Fruit fly (Drosophila melanogaster) whole organism, embryonic: ENCODE data around the gene fd96Ca.
A peak's percentile ranks its signal among the peaks of the same experiment; 100 is the strongest.

ENCODE experiments used
- Asciz ChIP-seq: fragments of 200-800 bp; sonication (Bioruptor generic); optimal IDR thresholded peaks from 2 replicates; lab custom pipeline; 2017; ENCODE audit warnings: missing biosample characterization, mild to moderate bottlenecking, missing genetic modification characterization, missing genetic modification reagents
- Awh ChIP-seq: fragments of 200-800 bp; sonication (Bioruptor generic); IDR thresholded peaks from 2 replicates; pipeline ENCODE4, ENCODE4 v1.3.6; 2022; ENCODE audit warnings: missing biosample characterization, missing genetic modification characterization
- Bgb ChIP-seq: fragments of 200-800 bp; sonication (Bioruptor generic); IDR thresholded peaks from 2 replicates; pipeline ENCODE4 v1.3.6; 2022; ENCODE audit warnings: missing biosample characterization, missing genetic modification characterization; ENCODE audit not compliant: partially characterized antibody
- C15 ChIP-seq: fragments of 200-800 bp; sonication (Bioruptor generic); IDR thresholded peaks from 3 replicates; pipeline ENCODE4 v1.3.6; 2022; ENCODE audit warnings: missing biosample characterization, missing genetic modification characterization
- CG10267 ChIP-seq: fragments of 200-800 bp; sonication (Bioruptor generic); optimal IDR thresholded peaks from 2 replicates; lab custom pipeline; 2018; ENCODE audit warnings: missing biosample characterization, mild to moderate bottlenecking, missing genetic modification characterization, moderate library complexity
- CG10462 ChIP-seq: fragments of 200-800 bp; sonication (Bioruptor generic); optimal IDR thresholded peaks from 2 replicates; lab custom pipeline; 2016; ENCODE audit warnings: missing biosample characterization, missing genetic modification characterization
- CG11093 ChIP-seq: fragments of 200-800 bp; sonication (Bioruptor generic); IDR thresholded peaks from 3 replicates; pipeline ENCODE4 v1.3.6; 2022; ENCODE audit warnings: missing biosample characterization, missing genetic modification characterization
- CG11560 ChIP-seq: fragments of 200-800 bp; sonication (Bioruptor generic); IDR thresholded peaks from 3 replicates; pipeline ENCODE4 v1.3.6; 2022; ENCODE audit warnings: missing biosample characterization, missing genetic modification characterization
- CG12155 ChIP-seq: fragments of 200-800 bp; sonication (Bioruptor generic); optimal IDR thresholded peaks from 3 replicates; lab custom pipeline; 2016; ENCODE audit warnings: missing biosample characterization, missing genetic modification characterization
- CG12299 ChIP-seq: fragments of 200-800 bp; sonication (Bioruptor generic); optimal IDR thresholded peaks from 2 replicates; lab custom pipeline; 2018; ENCODE audit warnings: missing biosample characterization, mild to moderate bottlenecking, missing genetic modification characterization
- CG14667 ChIP-seq: fragments of 200-800 bp; sonication (Bioruptor generic); IDR thresholded peaks from 2 replicates; pipeline ENCODE4 v1.3.6; 2022; ENCODE audit warnings: missing biosample characterization, missing genetic modification characterization
- CG1603 ChIP-seq: fragments of 200-800 bp; sonication (Bioruptor generic); optimal IDR thresholded peaks from 2 replicates; lab custom pipeline; 2019; ENCODE audit warnings: missing biosample characterization, mild to moderate bottlenecking, missing genetic modification characterization, moderate library complexity
- CG30020 ChIP-seq: fragments of 200-800 bp; optimal IDR thresholded peaks from 2 replicates; lab custom pipeline; 2019; ENCODE audit warnings: missing biosample characterization, mild to moderate bottlenecking, missing genetic modification characterization, moderate library complexity
- CG34224 ChIP-seq: fragments of 200-800 bp; sonication (Bioruptor generic); IDR thresholded peaks from 3 replicates; pipeline ENCODE4 v1.3.6; 2022; ENCODE audit warnings: missing biosample characterization, missing genetic modification characterization; ENCODE audit not compliant: partially characterized antibody
- CG3995 ChIP-seq: fragments of 200-800 bp; sonication (Bioruptor generic); optimal IDR thresholded peaks from 3 replicates; lab custom pipeline; 2016; ENCODE audit warnings: missing biosample characterization, missing genetic modification characterization
- CG4360 ChIP-seq: fragments of 200-800 bp; sonication (Bioruptor generic); IDR thresholded peaks from 2 replicates; pipeline ENCODE4 v1.3.6; 2022; ENCODE audit warnings: missing biosample characterization, missing genetic modification characterization
- CG4707 ChIP-seq: fragments of 200-800 bp; sonication (Bioruptor generic); optimal IDR thresholded peaks from 2 replicates; lab custom pipeline; 2018; ENCODE audit warnings: missing biosample characterization, mild to moderate bottlenecking, missing genetic modification characterization, moderate library complexity
- CG4820 ChIP-seq: fragments of 200-800 bp; sonication (Bioruptor generic); optimal IDR thresholded peaks from 3 replicates; lab custom pipeline; 2016; ENCODE audit warnings: missing biosample characterization, missing genetic modification characterization
- CG4854 ChIP-seq: fragments of 200-800 bp; sonication (Bioruptor generic); optimal IDR thresholded peaks from 2 replicates; lab custom pipeline; 2016; ENCODE audit warnings: missing biosample characterization, missing genetic modification characterization, inconsistent platforms
- CG9876 ChIP-seq: fragments of 200-800 bp; sonication (Bioruptor generic); optimal IDR thresholded peaks from 2 replicates; lab custom pipeline; 2016; ENCODE audit warnings: missing biosample characterization, missing genetic modification characterization
- CHES-1-like ChIP-seq: fragments of 200-800 bp; sonication (Bioruptor generic); optimal IDR thresholded peaks from 2 replicates; lab custom pipeline; 2016; ENCODE audit warnings: missing biosample characterization, missing genetic modification characterization
- Fer2 ChIP-seq: fragments of 200-800 bp; sonication (Bioruptor generic); optimal IDR thresholded peaks from 2 replicates; lab custom pipeline; 2018; ENCODE audit warnings: missing biosample characterization, mild to moderate bottlenecking, missing genetic modification characterization, moderate library complexity
- Gug ChIP-seq: fragments of 200-800 bp; sonication (Bioruptor generic); IDR thresholded peaks from 4 replicates; pipeline ENCODE4 v1.3.6; 2022; ENCODE audit warnings: missing biosample characterization, missing genetic modification characterization
- Lpt ChIP-seq: fragments of >200 bp; optimal IDR thresholded peaks from 2 replicates; lab custom pipeline; 2018; ENCODE audit warnings: missing biosample characterization, missing genetic modification characterization
- PHDP ChIP-seq: fragments of 200-800 bp; sonication (Bioruptor generic); optimal IDR thresholded peaks from 3 replicates; lab custom pipeline; 2018; ENCODE audit warnings: missing biosample characterization, mild to moderate bottlenecking, missing genetic modification characterization, moderate library complexity
- YL-1 ChIP-seq: fragments of 200-800 bp; sonication (Bioruptor generic); optimal IDR thresholded peaks from 3 replicates; lab custom pipeline; 2017; ENCODE audit warnings: missing biosample characterization, mild to moderate bottlenecking, missing genetic modification characterization
- amos ChIP-seq: fragments of 200-800 bp; sonication (Bioruptor generic); IDR thresholded peaks from 2 replicates; pipeline ENCODE4 v1.3.6; 2022; ENCODE audit warnings: missing biosample characterization, missing genetic modification characterization; ENCODE audit not compliant: partially characterized antibody
- bigmax ChIP-seq: fragments of 200-800 bp; sonication (Bioruptor generic); optimal IDR thresholded peaks from 2 replicates; lab custom pipeline; 2018; ENCODE audit warnings: missing biosample characterization, mild to moderate bottlenecking, missing genetic modification characterization
- bowl ChIP-seq: fragments of 200-800 bp; sonication (Bioruptor generic); IDR thresholded peaks from 2 replicates; pipeline ENCODE4 v1.3.6; 2022; ENCODE audit warnings: missing biosample characterization, missing genetic modification characterization
- ftz-f1 ChIP-seq: fragments of 200-800 bp; sonication (Bioruptor generic); optimal IDR thresholded peaks from 2 replicates; lab custom pipeline; 2016; ENCODE audit warnings: missing biosample characterization, missing genetic modification characterization
- fu2 ChIP-seq: fragments of 200-800 bp; sonication (Bioruptor generic); optimal IDR thresholded peaks from 2 replicates; lab custom pipeline; 2016; ENCODE audit warnings: missing biosample characterization, missing genetic modification characterization
- gcm2 ChIP-seq: fragments of 200-800 bp; sonication (Bioruptor generic); optimal IDR thresholded peaks from 2 replicates; lab custom pipeline; 2016; ENCODE audit warnings: missing biosample characterization, missing genetic modification characterization
- hkb ChIP-seq, 2 experiments: fragments of 200-800 bp in 1 of 2; fragments of >200 bp in 1 of 2; sonication (Bioruptor generic) in 1 of 2; IDR thresholded peaks in 1 of 2; optimal IDR thresholded peaks in 1 of 2; 2 replicates each; pipeline versions ENCODE4 v1.3.6 to Lab custom; 2017 to 2022; ENCODE audit warnings: missing biosample characterization in 1 of 2, missing genetic modification characterization in 1 of 2
- ind ChIP-seq: fragments of 200-800 bp; sonication (Bioruptor generic); optimal IDR thresholded peaks from 3 replicates; lab custom pipeline; 2016; ENCODE audit warnings: missing biosample characterization, missing genetic modification characterization
- insv ChIP-seq, 2 experiments: fragments of 200-800 bp; sonication (Bioruptor generic); optimal IDR thresholded peaks; 3 replicates each; lab custom pipeline; 2016 to 2018; ENCODE audit warnings: missing biosample characterization in 2 of 2, missing genetic modification characterization in 2 of 2
- ken ChIP-seq: fragments of 200-800 bp; sonication (Bioruptor generic); IDR thresholded peaks from 3 replicates; pipeline ENCODE4 v1.3.6; 2022; ENCODE audit warnings: missing biosample characterization, missing genetic modification characterization
- lab ChIP-seq: fragments of 200-800 bp; sonication (Bioruptor generic); optimal IDR thresholded peaks from 3 replicates; lab custom pipeline; 2017; ENCODE audit warnings: missing biosample characterization, missing genetic modification characterization, mild to moderate bottlenecking, moderate library complexity, missing genetic modification reagents
- maf-S ChIP-seq: fragments of 200-800 bp; sonication (Bioruptor generic); optimal IDR thresholded peaks from 2 replicates; lab custom pipeline; 2016; ENCODE audit warnings: missing biosample characterization, missing genetic modification characterization
- mld ChIP-seq: fragments of 200-800 bp; sonication (Bioruptor generic); IDR thresholded peaks from 3 replicates; pipeline ENCODE4 v1.3.6; 2022; ENCODE audit warnings: missing biosample characterization, missing genetic modification characterization; ENCODE audit not compliant: partially characterized antibody
- nom ChIP-seq: fragments of 200-800 bp; sonication (Bioruptor generic); optimal IDR thresholded peaks from 2 replicates; lab custom pipeline; 2017; ENCODE audit warnings: missing biosample characterization, missing genetic modification characterization, mild to moderate bottlenecking, moderate library complexity, missing genetic modification reagents
- pan ChIP-seq, 4 experiments: fragments of >200 bp in 3 of 4; fragments of 200-800 bp in 1 of 4; sonication (Bioruptor generic) in 1 of 4; optimal IDR thresholded peaks in 3 of 4; IDR thresholded peaks in 1 of 4; 2 replicates each; pipeline versions ENCODE4 v1.3.6 to Lab custom; 2017 to 2022; ENCODE audit warnings: missing biosample characterization in 2 of 4, missing genetic modification characterization in 2 of 4, mixed read lengths in 1 of 4
- pros ChIP-seq: fragments of 200-800 bp; sonication (Bioruptor generic); optimal IDR thresholded peaks from 3 replicates; lab custom pipeline; 2019; ENCODE audit warnings: missing biosample characterization, mild to moderate bottlenecking, missing genetic modification characterization, moderate library complexity
- pum ChIP-seq: fragments of 200-800 bp; sonication (Bioruptor generic); optimal IDR thresholded peaks from 2 replicates; lab custom pipeline; 2016; ENCODE audit warnings: missing biosample characterization, missing genetic modification characterization
- seq ChIP-seq: fragments of 200-800 bp; sonication (Bioruptor generic); IDR thresholded peaks from 2 replicates; pipeline ENCODE4 v1.3.6; 2022; ENCODE audit warnings: missing biosample characterization, missing genetic modification characterization
- shn ChIP-seq: fragments of 200-800 bp; sonication (Bioruptor generic); optimal IDR thresholded peaks from 3 replicates; lab custom pipeline; 2016; ENCODE audit warnings: missing biosample characterization, missing genetic modification characterization
- stwl ChIP-seq: fragments of 200-800 bp; sonication (Bioruptor generic); optimal IDR thresholded peaks from 3 replicates; lab custom pipeline; 2018; ENCODE audit warnings: missing biosample characterization, mild to moderate bottlenecking, missing genetic modification characterization, moderate library complexity
- ttk ChIP-seq: fragments of 200-800 bp; sonication (Bioruptor generic); IDR thresholded peaks from 2 replicates; pipeline ENCODE4 v2.1.2; 2022; ENCODE audit warnings: missing biosample characterization, missing genetic modification characterization
- wek ChIP-seq: fragments of 200-800 bp; sonication (Bioruptor generic); optimal IDR thresholded peaks from 3 replicates; lab custom pipeline; 2018; ENCODE audit warnings: missing biosample characterization, mild to moderate bottlenecking, missing genetic modification characterization, moderate library complexity

Gene fd96Ca

DNA sequence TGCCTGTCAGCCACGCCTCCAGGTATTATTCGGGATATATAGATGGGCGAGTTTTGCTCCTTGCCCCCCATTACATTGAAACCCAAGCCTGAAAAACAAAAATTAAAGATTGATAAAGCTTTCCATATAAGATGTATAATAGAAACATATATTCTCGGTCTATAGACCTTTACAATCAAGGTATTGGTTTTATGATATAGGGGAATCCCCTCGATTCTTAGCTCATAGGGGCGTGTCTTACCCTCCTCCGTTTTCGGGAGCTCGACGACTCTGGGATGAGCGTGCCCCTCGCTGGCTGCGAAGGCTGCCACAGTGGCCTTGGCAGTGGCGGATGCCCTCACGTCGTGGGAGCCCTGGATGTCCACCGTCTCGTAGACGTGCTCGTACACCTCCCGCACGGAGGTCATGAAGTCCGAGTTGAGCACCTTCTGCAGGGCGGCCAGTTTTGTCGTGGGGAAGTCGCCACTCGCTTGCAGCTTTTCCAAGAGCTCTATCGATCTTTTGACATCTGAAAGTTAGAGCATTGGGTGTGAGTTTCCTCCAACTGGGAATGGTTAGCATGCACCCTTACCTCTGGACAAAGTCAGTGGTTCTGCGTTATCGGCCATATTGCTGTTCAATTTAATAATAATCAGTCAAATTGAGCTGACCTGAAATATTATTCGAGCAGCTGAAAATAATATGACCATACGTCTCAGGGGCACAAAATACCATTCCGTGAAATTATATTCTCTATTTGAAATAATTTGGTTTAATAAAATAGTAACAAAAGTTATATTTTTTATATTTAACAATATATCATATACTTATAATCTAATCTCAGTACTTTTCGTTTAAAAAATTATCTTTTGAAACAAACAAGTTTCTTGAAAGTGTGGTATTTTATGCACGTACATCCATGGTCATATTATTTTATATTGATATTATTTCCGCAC lies 17.3 kb upstream of the fd96Ca start, which contains the start of the genes veli and PQBP1 (continued):
- TF ChIP-seq insv (GFP tag; optimal IDR thresholded peaks at IDR 0.05; lab: Kevin White, UChicago) (no peak), nom (no peak), Awh (GFP tag; lab: Robert Waterston, UW) (no peak), YL-1 (GFP tag; lab: Kevin White, UChicago) (peak; percentile 12), amos (GFP tag; lab: Robert Waterston, UW) (0 out of 2 replicates have a peak, but pooled peaks have one; percentile 18), CG1603 (tag; lab: Kevin White, UChicago) (no peak), CG14667 (GFP tag; lab: Robert Waterston, UW) (no peak), maf-S (no peak), CHES-1-like (GFP tag; lab: Kevin White, UChicago) (no peak), fu2 (GFP tag; lab: Kevin White, UChicago) (no peak), pros (GFP tag; lab: Kevin White, UChicago) (no peak), ftz-f1 (GFP tag; lab: Kevin White, UChicago) (no peak), CG10267 (tag; lab: Kevin White, UChicago) (peak; percentile 42), CG34224 (no peak), hkb (optimal IDR thresholded peaks at IDR 0.05; lab: Kevin White, UChicago) (no peak), hkb (GFP tag; IDR thresholded peaks at IDR 0.05; lab: Robert Waterston, UW) (no peak), CG11093 (no peak), Gug (no peak), CG12155 (GFP tag; lab: Kevin White, UChicago) (no peak), seq (GFP tag; lab: Robert Waterston, UW) (no peak), gcm2 (GFP tag; lab: Kevin White, UChicago) (no peak), pum (GFP tag; lab: Kevin White, UChicago) (no peak), Bgb (GFP tag; lab: Robert Waterston, UW) (no peak), bowl (GFP tag; lab: Robert Waterston, UW) (no peak), wek (GFP tag; lab: Kevin White, UChicago) (no peak), CG4820 (no peak), Fer2 (tag; lab: Kevin White, UChicago) (no peak), ind (GFP tag; lab: Kevin White, UChicago) (no peak), CG9876 (GFP tag; lab: Kevin White, UChicago) (no peak), CG4360 (no peak), CG10462 (GFP tag; lab: Kevin White, UChicago) (no peak), CG4854 (no peak), C15 (no peak), CG12299 (tag; lab: Kevin White, UChicago) (no peak), CG30020 (tag; lab: Kevin White, UChicago) (peak; percentile 50), Asciz (GFP tag; lab: Kevin White, UChicago) (no peak), CG3995 (GFP tag; lab: Kevin White, UChicago) (no peak), ken (GFP tag; lab: Robert Waterston, UW) (no peak), CG11560 (no peak), pan (optimal IDR thresholded peaks at IDR 0.05; lab: Kevin White, UChicago) (no peak), pan (GFP tag; optimal IDR thresholded peaks at IDR 0.05 in 1 of 2, IDR thresholded peaks at IDR 0.05 in 1 of 2) (no peak), ttk (no peak), shn (no peak), bigmax (GFP tag; lab: Kevin White, UChicago) (no peak), CG4707 (GFP tag; lab: Kevin White, UChicago) (no peak), mld (GFP tag; lab: Robert Waterston, UW) (peak; percentile 12; the same call in 1 of the 3 replicates), Lpt (GFP tag; lab: Kevin White, UChicago) (no peak), stwl (tag; lab: Kevin White, UChicago) (peak; percentile 36), lab (no peak), PHDP (tag; lab: Kevin White, UChicago) (peak; percentile 37)
